Worm (Caenorhabditis elegans) whole organism, L4 larva: ENCODE data around the gene cit-1.1.

Source experiments
- F37D6.2 ChIP-seq: sonication (generic microtip); optimal IDR thresholded peaks from 2 replicates; lab custom pipeline; 2016; ENCODE audit warnings: mild to moderate bottlenecking, missing genetic modification characterization, missing compliant biosample characterization
- F49E8.2 ChIP-seq: sonication (generic microtip); optimal IDR thresholded peaks from 2 replicates; lab custom pipeline; 2016; ENCODE audit warnings: missing compliant biosample characterization, mild to moderate bottlenecking, missing genetic modification characterization, borderline replicate concordance
- R02D3.7 ChIP-seq: fragments of 150-350 bp; sonication (generic microtip); optimal IDR thresholded peaks from 3 replicates; lab custom pipeline; 2014; ENCODE audit warnings: missing biosample characterization, missing genetic modification characterization
- T20F7.1 ChIP-seq: fragments of 200-800 bp; sonication (Bioruptor generic); optimal IDR thresholded peaks from 2 replicates; lab custom pipeline; 2018; ENCODE audit warnings: mild to moderate bottlenecking, missing genetic modification characterization, missing compliant biosample characterization
- Y105C5A.15 ChIP-seq: fragments of 200-800 bp; sonication (Bioruptor generic); IDR thresholded peaks from 2 replicates; pipeline ENCODE4 v1.3.6; 2022; ENCODE audit warnings: missing genetic modification characterization, missing compliant biosample characterization
- Y48G9A.11 ChIP-seq: fragments of 200-800 bp; sonication (Bioruptor generic); IDR thresholded peaks from 2 replicates; pipeline ENCODE4 v1.3.6; 2022; ENCODE audit warnings: missing genetic modification reagents, missing genetic modification characterization, missing compliant biosample characterization
- Y75B8A.6 ChIP-seq: fragments of 200-800 bp; sonication (Bioruptor generic); IDR thresholded peaks from 2 replicates; pipeline ENCODE4 v1.3.6; 2022; ENCODE audit warnings: missing genetic modification reagents, missing genetic modification characterization, missing compliant biosample characterization
- ZK337.2 ChIP-seq: fragments of 200-800 bp; sonication (Bioruptor generic); IDR thresholded peaks from 2 replicates; pipeline ENCODE4 v1.3.6; 2022; ENCODE audit warnings: missing genetic modification reagents, missing genetic modification characterization, missing compliant biosample characterization
- ZK546.5 ChIP-seq, 2 experiments: sonication (generic microtip); optimal IDR thresholded peaks; 2 replicates each; lab custom pipeline; 2017; ENCODE audit warnings: missing biosample characterization in 2 of 2, missing genetic modification characterization in 2 of 2
- aha-1 ChIP-seq: fragments of 150-350 bp; peaks from one replicate; lab custom pipeline; 2014; ENCODE audit warnings: missing biosample characterization, missing genetic modification characterization
- aly-2 ChIP-seq: sonication (generic microtip); optimal IDR thresholded peaks from 2 replicates; lab custom pipeline; 2018; ENCODE audit warnings: missing biosample characterization, missing genetic modification characterization
- ama-1 ChIP-seq: fragments of 150-350 bp; optimal IDR thresholded peaks from 2 replicates; lab custom pipeline; 2014; ENCODE audit warnings: inconsistent platforms, mixed read lengths
- attf-4 ChIP-seq: sonication (generic microtip); optimal IDR thresholded peaks from 3 replicates; lab custom pipeline; 2017; ENCODE audit warnings: missing biosample characterization, missing genetic modification characterization
- ceh-32 ChIP-seq: sonication (generic microtip); optimal IDR thresholded peaks from 2 replicates; lab custom pipeline; 2016; ENCODE audit warnings: mild to moderate bottlenecking, missing genetic modification characterization, missing compliant biosample characterization; ENCODE audit not compliant: poor library complexity
- ctbp-1 ChIP-seq: fragments of 200-800 bp; sonication (Bioruptor generic); IDR thresholded peaks from 2 replicates; pipeline ENCODE4 v1.3.6; 2022; ENCODE audit warnings: missing genetic modification reagents, missing genetic modification characterization, missing compliant biosample characterization
- daf-16 ChIP-seq, 3 experiments: sonication (generic microtip); optimal IDR thresholded peaks; 2 replicates each; lab custom pipeline; 2016 to 2017; ENCODE audit warnings: missing genetic modification characterization in 3 of 3, missing genetic modification reagents in 3 of 3, mild to moderate bottlenecking in 2 of 3, missing compliant biosample characterization in 2 of 3, missing biosample characterization in 1 of 3, moderate library complexity in 1 of 3
- daf-8 ChIP-seq: fragments of 200-800 bp; sonication (Bioruptor generic); IDR thresholded peaks from 2 replicates; pipeline ENCODE4 v1.3.6; 2022; ENCODE audit warnings: missing genetic modification characterization, missing compliant biosample characterization
- dve-1 ChIP-seq: sonication (generic microtip); optimal IDR thresholded peaks from 2 replicates; lab custom pipeline; 2017; ENCODE audit warnings: antibody characterized with exemption, mild to moderate bottlenecking, missing genetic modification characterization, missing compliant biosample characterization; ENCODE audit not compliant: insufficient read depth
- egl-27 ChIP-seq: sonication (generic microtip); optimal IDR thresholded peaks from 3 replicates; lab custom pipeline; 2017; ENCODE audit warnings: missing biosample characterization, missing genetic modification reagents, missing genetic modification characterization
- hif-1 ChIP-seq, 2 experiments: sonication (generic microtip); optimal IDR thresholded peaks; 2 replicates each; lab custom pipeline; 2016 to 2017; ENCODE audit warnings: missing compliant biosample characterization in 2 of 2, missing genetic modification characterization in 2 of 2, missing genetic modification reagents in 2 of 2, missing genotype in 2 of 2, mild to moderate bottlenecking in 1 of 2
- hlh-30 ChIP-seq: sonication (generic microtip); optimal IDR thresholded peaks from 2 replicates; lab custom pipeline; 2017; ENCODE audit warnings: antibody characterized with exemption, mild to moderate bottlenecking, missing genetic modification characterization, missing compliant biosample characterization; ENCODE audit not compliant: insufficient read depth
- lin-15B ChIP-seq: fragments of 150-350 bp; sonication (generic microtip); optimal IDR thresholded peaks from 3 replicates; lab custom pipeline; 2014; ENCODE audit warnings: missing biosample characterization, missing genetic modification characterization
- lin-29 ChIP-seq: fragments of 200-800 bp; sonication (Bioruptor generic); IDR thresholded peaks from 2 replicates; pipeline ENCODE4 v1.3.6; 2022; ENCODE audit warnings: missing genetic modification reagents, missing genetic modification characterization, missing compliant biosample characterization
- lin-39 ChIP-seq: fragments of 150-350 bp; optimal IDR thresholded peaks from 2 replicates; lab custom pipeline; 2014; ENCODE audit warnings: missing biosample characterization, missing genetic modification reagents, missing genetic modification characterization
- lir-3 ChIP-seq: sonication (generic microtip); optimal IDR thresholded peaks from 2 replicates; lab custom pipeline; 2016; ENCODE audit warnings: mild to moderate bottlenecking, missing genetic modification characterization, missing compliant biosample characterization
- lsy-2 ChIP-seq, 2 experiments: fragments of 150-350 bp in 1 of 2; sonication (generic microtip) in 1 of 2; optimal IDR thresholded peaks; 2 replicates each; lab custom pipeline; 2014 to 2017; ENCODE audit warnings: missing biosample characterization in 2 of 2, missing genetic modification characterization in 2 of 2
- madf-5 ChIP-seq, 2 experiments: fragments of 200-800 bp; sonication (Bioruptor generic); IDR thresholded peaks; 2 replicates each; pipeline ENCODE4 v1.3.6; 2022; ENCODE audit warnings: missing compliant biosample characterization in 2 of 2, missing genetic modification characterization in 2 of 2
- mdl-1 ChIP-seq, 2 experiments: fragments of 150-350 bp in 1 of 2; sonication (generic microtip) in 1 of 2; optimal IDR thresholded peaks; 2 replicates each; lab custom pipeline; 2014 to 2017; ENCODE audit warnings: missing biosample characterization in 2 of 2, missing genetic modification characterization in 2 of 2
- mxl-2 ChIP-seq: fragments of 200-800 bp; sonication (Bioruptor generic); conservative IDR thresholded peaks from 2 replicates; pipeline ENCODE4 v1.3.6; 2022; ENCODE audit warnings: missing genetic modification reagents, missing genetic modification characterization, missing compliant biosample characterization
- nhr-102 ChIP-seq: sonication (generic microtip); optimal IDR thresholded peaks from 2 replicates; lab custom pipeline; 2016; ENCODE audit warnings: mild to moderate bottlenecking, missing genetic modification characterization, moderate library complexity, missing compliant biosample characterization
- nhr-25 ChIP-seq: sonication (generic microtip); optimal IDR thresholded peaks from 2 replicates; lab custom pipeline; 2017; ENCODE audit warnings: missing genetic modification characterization, mild to moderate bottlenecking, missing compliant biosample characterization, antibody characterized with exemption, moderate library complexity, borderline replicate concordance; ENCODE audit not compliant: insufficient read depth
- nhr-41 ChIP-seq: fragments of 200-800 bp; sonication (Bioruptor generic); IDR thresholded peaks from 2 replicates; pipeline ENCODE4 v1.3.6; 2022; ENCODE audit warnings: missing genetic modification reagents, missing genetic modification characterization, missing compliant biosample characterization
- nhr-48 ChIP-seq: sonication (generic microtip); optimal IDR thresholded peaks from 2 replicates; lab custom pipeline; 2016; ENCODE audit warnings: mild to moderate bottlenecking, missing genetic modification characterization, missing compliant biosample characterization
- nhr-6 ChIP-seq: fragments of 150-350 bp; optimal IDR thresholded peaks from 2 replicates; lab custom pipeline; 2014; ENCODE audit warnings: missing biosample characterization, missing genetic modification characterization
- php-3 ChIP-seq: fragments of 200-800 bp; sonication (Bioruptor generic); IDR thresholded peaks from 2 replicates; pipeline ENCODE4 v1.3.6; 2022; ENCODE audit warnings: missing genetic modification reagents, missing genetic modification characterization, missing compliant biosample characterization
- pqm-1 ChIP-seq: sonication (generic microtip); optimal IDR thresholded peaks from 2 replicates; lab custom pipeline; 2017; ENCODE audit warnings: missing biosample characterization, missing genetic modification characterization
- sdz-12 ChIP-seq: fragments of 200-800 bp; sonication (Bioruptor generic); optimal IDR thresholded peaks from 2 replicates; lab custom pipeline; 2018; ENCODE audit warnings: mild to moderate bottlenecking, missing genetic modification characterization, missing compliant biosample characterization
- spr-1 ChIP-seq: sonication (generic microtip); optimal IDR thresholded peaks from 2 replicates; lab custom pipeline; 2016; ENCODE audit warnings: mild to moderate bottlenecking, missing genetic modification characterization, missing compliant biosample characterization
- spr-3 ChIP-seq: fragments of 200-800 bp; sonication (Bioruptor generic); optimal IDR thresholded peaks from 2 replicates; lab custom pipeline; 2018; ENCODE audit warnings: mild to moderate bottlenecking, missing genetic modification characterization, missing compliant biosample characterization
- unc-130 ChIP-seq: sonication (generic microtip); optimal IDR thresholded peaks from 2 replicates; lab custom pipeline; 2016; ENCODE audit warnings: missing genetic modification reagents, missing genetic modification characterization, missing compliant biosample characterization
- unc-39 ChIP-seq: sonication (generic microtip); optimal IDR thresholded peaks from 2 replicates; lab custom pipeline; 2017; ENCODE audit warnings: missing biosample characterization, missing genetic modification characterization
- vab-7 ChIP-seq: fragments of 200-800 bp; sonication (Bioruptor generic); IDR thresholded peaks from 2 replicates; pipeline ENCODE4 v1.3.6; 2022; ENCODE audit warnings: missing genetic modification reagents, missing genetic modification characterization, missing compliant biosample characterization
- zag-1 ChIP-seq: fragments of 150-350 bp; optimal IDR thresholded peaks from 2 replicates; lab custom pipeline; 2014; ENCODE audit warnings: missing biosample characterization, missing genetic modification characterization
- zfp-2 ChIP-seq: sonication (generic microtip); optimal IDR thresholded peaks from 2 replicates; lab custom pipeline; 2016; ENCODE audit warnings: mild to moderate bottlenecking, missing genetic modification characterization, missing compliant biosample characterization
- zfp-3 ChIP-seq: fragments of 200-800 bp; sonication (Bioruptor generic); conservative IDR thresholded peaks from 2 replicates; pipeline ENCODE4 v1.3.6; 2022; ENCODE audit warnings: missing genetic modification reagents, missing genetic modification characterization, missing compliant biosample characterization
- zip-11 ChIP-seq: fragments of 200-800 bp; sonication (Bioruptor generic); IDR thresholded peaks from 2 replicates; pipeline ENCODE4 v1.3.6; 2022; ENCODE audit warnings: missing genetic modification characterization, missing compliant biosample characterization
- zip-2 ChIP-seq: fragments of 150-350 bp; optimal IDR thresholded peaks from 2 replicates; lab custom pipeline; 2014; ENCODE audit warnings: missing biosample characterization, missing genetic modification characterization
- ztf-7 ChIP-seq: fragments of 150-350 bp; optimal IDR thresholded peaks from 2 replicates; lab custom pipeline; 2014; ENCODE audit warnings: missing biosample characterization, missing genetic modification characterization

The cit-1.1 gene

ce11 chrIII:8020823-8021332 lies 11.3 kb upstream of the cit-1.1 start, which contains the start of gene lin-36 (continued):
- TF ChIP-seq unc-39 = no peak
- TF ChIP-seq spr-3 (GFP tag; lab: Kevin White, UChicago) = no peak
- no peak for TF ChIP-seq R02D3.7 (tag; lab: Kevin White, UChicago)
- no peak for TF ChIP-seq Y105C5A.15
- no peak for TF ChIP-seq spr-1 (tag; lab: Kevin White, UChicago)
- no peak for TF ChIP-seq zip-11
- TF ChIP-seq mxl-2 = no peak
- no peak for TF ChIP-seq ZK546.5 (tag; optimal IDR thresholded peaks at IDR 0.05; lab: Kevin White, UChicago)
- TF ChIP-seq F37D6.2 = peak; percentile 24
- TF ChIP-seq nhr-25 (tag; lab: Kevin White, UChicago) = peak; percentile 11
- TF ChIP-seq nhr-6 (tag; lab: Kevin White, UChicago) = peak; percentile 87
- no peak for TF ChIP-seq F49E8.2 (tag; lab: Kevin White, UChicago)
- TF ChIP-seq dve-1 (tag; lab: Kevin White, UChicago) = peak; percentile 78
- no peak for TF ChIP-seq zip-2
- TF ChIP-seq zag-1 (tag; lab: Kevin White, UChicago) = no peak
- TF ChIP-seq lin-15B (tag; lab: Kevin White, UChicago) = no peak
- TF ChIP-seq php-3 (GFP tag; lab: Robert Waterston, UW) = no peak
- no peak for TF ChIP-seq ctbp-1
- TF ChIP-seq egl-27 (tag; lab: Kevin White, UChicago) = no peak
- TF ChIP-seq attf-4 = no peak
- TF ChIP-seq T20F7.1 = no peak
- no peak for TF ChIP-seq nhr-48 (tag; lab: Kevin White, UChicago)
- TF ChIP-seq ztf-7 = no peak
- TF ChIP-seq lin-29 (GFP tag; lab: Robert Waterston, UW) = no peak
- TF ChIP-seq nhr-41 (GFP tag; lab: Robert Waterston, UW) = no peak
- TF ChIP-seq sdz-12 (GFP tag; lab: Kevin White, UChicago) = no peak
- peak in 1 of 2 experiments; percentile 58 for TF ChIP-seq hif-1 (tag; optimal IDR thresholded peaks at IDR 0.05; lab: Kevin White, UChicago)
- TF ChIP-seq lsy-2 (tag; optimal IDR thresholded peaks at IDR 0.05; lab: Kevin White, UChicago) = peak in 1 of 2 experiments; percentile 90
- no peak for TF ChIP-seq ama-1 (lab: Kevin White, UChicago)
- no peak for TF ChIP-seq ceh-32
- no peak for TF ChIP-seq ZK337.2 (GFP tag; lab: Robert Waterston, UW)
- no peak for TF ChIP-seq madf-5 (GFP tag; IDR thresholded peaks at IDR 0.05; lab: Robert Waterston, UW)

- TF ChIP-seq spr-3 (GFP tag; lab: Kevin White, UChicago) = no peak
- no peak for TF ChIP-seq daf-16 (GFP tag; optimal IDR thresholded peaks at IDR 0.05; lab: Kevin White, UChicago)
- peak; percentile 96 for TF ChIP-seq daf-16 (tag; optimal IDR thresholded peaks at IDR 0.05; lab: Kevin White, UChicago)
Measured at ce11 chrIII:8017053-8017452, 7.4 kb upstream of the cit-1.1 start.

ce11 chrIII:8016438-8016837 lies 6.8 kb upstream of the cit-1.1 start, which contains the start of gene F44B9.5:
TSS of gene F44B9.5 (minus strand) at chrIII:8016538.
- TF ChIP-seq hlh-30 (no peak), daf-16 (GFP tag; optimal IDR thresholded peaks at IDR 0.05; lab: Kevin White, UChicago) (no peak), daf-16 (tag; optimal IDR thresholded peaks at IDR 0.05; lab: Kevin White, UChicago) (no peak), daf-8 (GFP tag; lab: Robert Waterston, UW) (no peak), aha-1 (tag; lab: Kevin White, UChicago) (peak; percentile 42)

ce11 chrIII:8013582-8013981 lies 4.0 kb upstream of the cit-1.1 start:
- TF ChIP-seq mdl-1 (tag; optimal IDR thresholded peaks at IDR 0.05; lab: Kevin White, UChicago) (no peak), Y48G9A.11 (GFP tag; lab: Robert Waterston, UW) (no peak), Y75B8A.6 (GFP tag; lab: Robert Waterston, UW) (no peak), unc-130 (GFP tag; lab: Kevin White, UChicago) (no peak), zfp-3 (GFP tag; lab: Robert Waterston, UW) (no peak), lir-3 (no peak), nhr-102 (tag; lab: Kevin White, UChicago) (no peak), pqm-1 (tag; lab: Kevin White, UChicago) (no peak), vab-7 (no peak), aly-2 (tag; lab: Kevin White, UChicago) (no peak), lin-39 (tag; lab: Kevin White, UChicago) (no peak), zfp-2 (tag; lab: Kevin White, UChicago) (no peak), zip-2 (no peak)
